Worm (Caenorhabditis elegans): Measurements from ENCODE around the gene dmsr-6.
A peak's percentile ranks its signal among the peaks of the same experiment; 100 is the strongest.

dmsr-6 gene

ce11 chrII:14495341-14495740 is 39.9 kb downstream of the dmsr-6 start:
- no peak for TF ChIP-seq sptf-1 (tag; optimal IDR thresholded peaks at IDR 0.05)
- TF ChIP-seq mls-2 (tag; optimal IDR thresholded peaks at IDR 0.05): no peak
- no peak for TF ChIP-seq ceh-83 (GFP tag; optimal IDR thresholded peaks at IDR 0.05)
- no peak for TF ChIP-seq ceh-39 (tag; optimal IDR thresholded peaks at IDR 0.05)
- no peak for TF ChIP-seq ztf-11 (tag; optimal IDR thresholded peaks at IDR 0.05)
- TF ChIP-seq ham-2 (GFP tag; optimal IDR thresholded peaks at IDR 0.05): no peak
- TF ChIP-seq nhr-2 (tag; optimal IDR thresholded peaks at IDR 0.05): no peak
- no peak for TF ChIP-seq nhr-12 (tag; optimal IDR thresholded peaks at IDR 0.05)
- TF ChIP-seq elt-3 (tag; optimal IDR thresholded peaks at IDR 0.05): no peak
- no peak for TF ChIP-seq pha-4 (tag; optimal IDR thresholded peaks at IDR 0.05)
- no peak for TF ChIP-seq blmp-1 (tag; optimal IDR thresholded peaks at IDR 0.05)
- TF ChIP-seq elt-1 (tag; optimal IDR thresholded peaks at IDR 0.05; ENCODE audit: borderline replicate concordance, insufficient read depth): no peak
- no peak for TF ChIP-seq unc-62 (GFP tag; optimal IDR thresholded peaks at IDR 0.05)
- TF ChIP-seq tbx-8 (GFP tag; optimal IDR thresholded peaks at IDR 0.05): no peak
- no peak for TF ChIP-seq lsy-2 (tag; optimal IDR thresholded peaks at IDR 0.05)
- TF ChIP-seq lin-32 (GFP tag; optimal IDR thresholded peaks at IDR 0.05): no peak
- TF ChIP-seq mab-5 (tag; optimal IDR thresholded peaks at IDR 0.05): no peak
- no peak for TF ChIP-seq nhr-76 (tag; optimal IDR thresholded peaks at IDR 0.05)

ce11 chrII:14496809-14497208 is 41.4 kb downstream of the dmsr-6 start:
- TF ChIP-seq mls-2 (tag; optimal IDR thresholded peaks at IDR 0.05): peak; percentile 94
- peak; percentile 54 for TF ChIP-seq mep-1 (tag; optimal IDR thresholded peaks at IDR 0.05)
- peak; percentile 87 for TF ChIP-seq sem-2 (GFP tag; optimal IDR thresholded peaks at IDR 0.05)
- TF ChIP-seq ceh-83 (GFP tag; optimal IDR thresholded peaks at IDR 0.05): peak; percentile 96
- peak; percentile 88 for TF ChIP-seq nhr-12 (tag; optimal IDR thresholded peaks at IDR 0.05)
- no peak for TF ChIP-seq unc-39 (tag; optimal IDR thresholded peaks at IDR 0.05)
- peak; percentile 49 for TF ChIP-seq lsy-2 (tag; optimal IDR thresholded peaks at IDR 0.05)
- TF ChIP-seq zip-8 (tag; optimal IDR thresholded peaks at IDR 0.05): no peak
- TF ChIP-seq bed-3 (GFP tag; optimal IDR thresholded peaks at IDR 0.05): peak; percentile 82
- TF ChIP-seq lin-13 (tag; optimal IDR thresholded peaks at IDR 0.05): peak; percentile 72
- TF ChIP-seq M03D4.4 (tag; optimal IDR thresholded peaks at IDR 0.05): peak; percentile 93
- TF ChIP-seq drap-1 (GFP tag; optimal IDR thresholded peaks at IDR 0.05): peak; percentile 88
- TF ChIP-seq unc-120 (tag; optimal IDR thresholded peaks at IDR 0.05; ENCODE audit: poor library complexity, severe bottlenecking): peak; percentile 90
- no peak for TF ChIP-seq nhr-2 (tag; optimal IDR thresholded peaks at IDR 0.05)
- TF ChIP-seq pha-4 (tag; optimal IDR thresholded peaks at IDR 0.05): peak; percentile 80
- TF ChIP-seq elt-1 (tag; optimal IDR thresholded peaks at IDR 0.05; ENCODE audit: borderline replicate concordance, insufficient read depth): no peak
- TF ChIP-seq cnd-1 (tag; optimal IDR thresholded peaks at IDR 0.05): peak; percentile 94
- peak; percentile 52 for TF ChIP-seq unc-62 (GFP tag; optimal IDR thresholded peaks at IDR 0.05)
- TF ChIP-seq lin-32 (GFP tag; optimal IDR thresholded peaks at IDR 0.05): peak; percentile 94
- TF ChIP-seq ces-1 (GFP tag; optimal IDR thresholded peaks at IDR 0.05): no peak
- peak; percentile 89 for TF ChIP-seq ham-2 (GFP tag; optimal IDR thresholded peaks at IDR 0.05)
- no peak for TF ChIP-seq blmp-1 (tag; optimal IDR thresholded peaks at IDR 0.05)
- peak; percentile 80 for TF ChIP-seq elt-3 (tag; optimal IDR thresholded peaks at IDR 0.05)
- peak; percentile 82 for TF ChIP-seq tbx-8 (GFP tag; optimal IDR thresholded peaks at IDR 0.05)
- peak; percentile 87 for TF ChIP-seq hlh-1 (tag; optimal IDR thresholded peaks at IDR 0.05)
- peak; percentile 94 for TF ChIP-seq sptf-1 (tag; optimal IDR thresholded peaks at IDR 0.05)
- peak; percentile 70 for TF ChIP-seq nhr-237 (tag; optimal IDR thresholded peaks at IDR 0.05)
- peak; percentile 63 for TF ChIP-seq nhr-28 (tag; optimal IDR thresholded peaks at IDR 0.05)
- no peak for TF ChIP-seq ztf-11 (tag; optimal IDR thresholded peaks at IDR 0.05)
- TF ChIP-seq snpc-4 (tag; optimal IDR thresholded peaks at IDR 0.05): no peak
- TF ChIP-seq mab-5 (tag; optimal IDR thresholded peaks at IDR 0.05): no peak
- no peak for TF ChIP-seq nhr-76 (tag; optimal IDR thresholded peaks at IDR 0.05)
- TF ChIP-seq ceh-39 (tag; optimal IDR thresholded peaks at IDR 0.05): peak; percentile 39
- TF ChIP-seq flh-1 (GFP tag; optimal IDR thresholded peaks at IDR 0.05): peak; percentile 71
- TF ChIP-seq ceh-43 (GFP tag; optimal IDR thresholded peaks at IDR 0.05): peak; percentile 88

- no peak for TF ChIP-seq nhr-237 (tag; optimal IDR thresholded peaks at IDR 0.05)
- TF ChIP-seq nhr-12 (tag; optimal IDR thresholded peaks at IDR 0.05): peak; percentile 25
- TF ChIP-seq elt-3 (tag; optimal IDR thresholded peaks at IDR 0.05): no peak
- no peak for TF ChIP-seq pha-4 (tag; optimal IDR thresholded peaks at IDR 0.05)
- no peak for TF ChIP-seq tbx-8 (GFP tag; optimal IDR thresholded peaks at IDR 0.05)
- TF ChIP-seq ceh-43 (GFP tag; optimal IDR thresholded peaks at IDR 0.05): no peak
- no peak for TF ChIP-seq mep-1 (tag; optimal IDR thresholded peaks at IDR 0.05)
- no peak for TF ChIP-seq drap-1 (GFP tag; optimal IDR thresholded peaks at IDR 0.05)
- TF ChIP-seq hlh-1 (tag; optimal IDR thresholded peaks at IDR 0.05): no peak
- peak; percentile 12 for TF ChIP-seq nhr-28 (tag; optimal IDR thresholded peaks at IDR 0.05)
- TF ChIP-seq snpc-4 (tag; optimal IDR thresholded peaks at IDR 0.05): no peak
- TF ChIP-seq sem-2 (GFP tag; optimal IDR thresholded peaks at IDR 0.05): no peak
- TF ChIP-seq lin-32 (GFP tag; optimal IDR thresholded peaks at IDR 0.05): no peak
- TF ChIP-seq ham-2 (GFP tag; optimal IDR thresholded peaks at IDR 0.05): no peak
- TF ChIP-seq ztf-11 (tag; optimal IDR thresholded peaks at IDR 0.05): no peak
Measured at ce11 chrII:14497848-14498247, 42.4 kb downstream of the dmsr-6 start, which contains the start of gene dhs-8. dhs-8 (plus strand) TSS chrII:14498026.
